Worm (Caenorhabditis elegans): Measurements from ENCODE around the gene T09A12.1.

Gene T09A12.1

DNA sequence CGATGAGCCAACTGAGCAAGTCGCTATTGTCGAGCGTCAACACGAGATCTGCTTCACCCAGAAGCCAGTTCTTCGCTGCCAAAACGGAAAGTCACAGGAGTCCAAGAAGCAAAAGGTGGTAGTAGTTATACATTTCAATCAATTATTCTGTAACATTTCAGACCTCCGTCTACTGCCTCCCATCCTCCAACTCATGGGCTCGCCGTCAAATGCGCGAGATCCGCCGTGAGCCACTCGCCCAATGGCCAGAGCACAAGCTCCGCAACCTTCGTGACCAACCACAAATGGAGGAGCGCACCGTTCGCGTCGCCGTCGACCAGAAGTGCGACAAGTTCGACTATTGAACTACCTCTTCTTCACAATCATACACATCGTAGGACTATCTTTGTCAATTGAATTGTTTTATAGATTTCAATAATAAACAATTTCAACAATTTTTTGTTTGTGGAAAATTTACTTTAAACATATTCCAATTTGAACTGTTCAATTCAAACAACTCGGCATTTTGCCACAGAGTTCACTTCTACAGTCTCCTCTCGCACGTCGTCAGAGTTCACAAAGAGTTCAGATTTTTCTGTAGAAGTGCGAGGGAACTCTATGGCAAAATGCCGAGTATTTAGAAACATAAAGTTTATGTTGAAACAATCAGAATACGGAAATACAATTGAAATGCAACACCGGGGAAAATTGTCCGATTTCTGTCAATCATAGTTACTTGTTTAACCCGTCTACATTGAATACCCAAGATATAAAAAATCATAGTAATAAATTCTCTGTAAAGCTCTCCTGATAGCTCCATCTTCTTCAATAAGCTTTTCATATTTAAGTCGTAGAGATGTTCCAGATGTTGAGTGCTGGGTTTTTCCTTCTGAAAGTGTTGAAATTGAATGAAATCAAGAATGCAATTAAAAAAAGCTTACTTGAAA, 22.1 kb downstream of the T09A12.1 start (continued):
- TF ChIP-seq nhr-77 (tag; optimal IDR thresholded peaks at IDR 0.05), result no peak
- TF ChIP-seq zip-2 (tag; optimal IDR thresholded peaks at IDR 0.05), result no peak
- TF ChIP-seq nhr-48 (tag; optimal IDR thresholded peaks at IDR 0.05), result peak; percentile 34
- peak; percentile 43 for TF ChIP-seq T20F7.1 (GFP tag; optimal IDR thresholded peaks at IDR 0.05)
- no peak for TF ChIP-seq spr-3 (GFP tag; optimal IDR thresholded peaks at IDR 0.05)
- no peak for TF ChIP-seq F26F4.8 (GFP tag; conservative IDR thresholded peaks at IDR 0.05)
- TF ChIP-seq fkh-10 (GFP tag; optimal IDR thresholded peaks at IDR 0.05), result no peak
- no peak for TF ChIP-seq hif-1 (tag; optimal IDR thresholded peaks at IDR 0.05)
- no peak for TF ChIP-seq T26A8.4 (GFP tag; IDR thresholded peaks at IDR 0.05)
- TF ChIP-seq lin-15B (tag; optimal IDR thresholded peaks at IDR 0.05), result no peak
- no peak for TF ChIP-seq unc-130 (GFP tag; optimal IDR thresholded peaks at IDR 0.05)
- peak; percentile 14 for TF ChIP-seq mxl-3 (GFP tag; optimal IDR thresholded peaks at IDR 0.05)
- no peak for TF ChIP-seq ceh-20 (GFP tag; IDR thresholded peaks at IDR 0.05)
- no peak for TF ChIP-seq zip-11 (GFP tag; IDR thresholded peaks at IDR 0.05)
- no peak for TF ChIP-seq lir-3 (tag; optimal IDR thresholded peaks at IDR 0.05)
- TF ChIP-seq pha-4 (GFP tag; IDR thresholded peaks at IDR 0.05), result peak; percentile 16; the same call in 1 of the 2 replicates
- TF ChIP-seq pha-4 (tag; optimal IDR thresholded peaks at IDR 0.05), result no peak
- TF ChIP-seq ceh-62 (tag; optimal IDR thresholded peaks at IDR 0.05), result no peak
- no peak for TF ChIP-seq hmg-1.1 (GFP tag; IDR thresholded peaks at IDR 0.05)
- no peak for TF ChIP-seq dve-1 (tag; optimal IDR thresholded peaks at IDR 0.05; ENCODE audit: insufficient read depth)
- no peak for TF ChIP-seq zfp-2 (tag; optimal IDR thresholded peaks at IDR 0.05)
- TF ChIP-seq nhr-102 (tag; optimal IDR thresholded peaks at IDR 0.05), result no peak
- no peak for TF ChIP-seq nhr-42 (GFP tag; IDR thresholded peaks at IDR 0.05)
- no peak for TF ChIP-seq vab-7 (GFP tag; IDR thresholded peaks at IDR 0.05)
- no peak for TF ChIP-seq daf-19 (GFP tag; conservative IDR thresholded peaks at IDR 0.05)
- no peak for TF ChIP-seq daf-12 (tag; optimal IDR thresholded peaks at IDR 0.05)
- no peak for TF ChIP-seq dmd-9 (GFP tag; IDR thresholded peaks at IDR 0.05)
- TF ChIP-seq nhr-41 (GFP tag; IDR thresholded peaks at IDR 0.05), result no peak
- TF ChIP-seq ceh-32 (tag; optimal IDR thresholded peaks at IDR 0.05; ENCODE audit: poor library complexity), result no peak
- TF ChIP-seq ztf-11 (tag; optimal IDR thresholded peaks at IDR 0.05), result no peak
- TF ChIP-seq ceh-82 (tag; optimal IDR thresholded peaks at IDR 0.05), result no peak
- no peak for TF ChIP-seq nhr-10 (tag; optimal IDR thresholded peaks at IDR 0.05)
- TF ChIP-seq nhr-11 (tag; optimal IDR thresholded peaks at IDR 0.05), result no peak
- no peak for TF ChIP-seq lin-29 (GFP tag; IDR thresholded peaks at IDR 0.05)
- no peak for TF ChIP-seq madf-5 (GFP tag; IDR thresholded peaks at IDR 0.05)
- no peak for TF ChIP-seq lsy-2 (tag; optimal IDR thresholded peaks at IDR 0.05)
- TF ChIP-seq lin-38 (GFP tag; IDR thresholded peaks at IDR 0.05), result peak; percentile 43; the same call in 1 of the 2 replicates
- no peak for TF ChIP-seq tag-97 (GFP tag; IDR thresholded peaks at IDR 0.05)
- no peak for TF ChIP-seq php-3 (GFP tag; IDR thresholded peaks at IDR 0.05)
- no peak for TF ChIP-seq F44E2.7 (GFP tag; IDR thresholded peaks at IDR 0.05)
- no peak for TF ChIP-seq unc-39 (tag; optimal IDR thresholded peaks at IDR 0.05)
- no peak for TF ChIP-seq ctbp-1 (GFP tag; IDR thresholded peaks at IDR 0.05)
- no peak for TF ChIP-seq cey-2 (tag; optimal IDR thresholded peaks at IDR 0.05; ENCODE audit: borderline replicate concordance, insufficient read depth)
- no peak for TF ChIP-seq mes-2 (tag; optimal IDR thresholded peaks at IDR 0.05; ENCODE audit: poor library complexity, severe bottlenecking)
- TF ChIP-seq mep-1 (tag; optimal IDR thresholded peaks at IDR 0.05), result no peak
- TF ChIP-seq pqm-1 (tag; optimal IDR thresholded peaks at IDR 0.05), result no peak
- no peak for TF ChIP-seq snpc-4 (tag; optimal IDR thresholded peaks at IDR 0.05)
- no peak for TF ChIP-seq nhr-28 (tag; optimal IDR thresholded peaks at IDR 0.05)
- no peak for TF ChIP-seq hlh-11 (tag; optimal IDR thresholded peaks at IDR 0.05)
- TF ChIP-seq zag-1 (tag; optimal IDR thresholded peaks at IDR 0.05), result no peak
